Fruit fly (Drosophila melanogaster) whole organism, prepupa: Measurements from ENCODE around the gene Sfp24C1.

ENCODE experiments used
- Blimp-1 ChIP-seq: fragments of 200-800 bp; sonication (Bioruptor generic); optimal IDR thresholded peaks from 3 replicates; lab custom pipeline; 2017; ENCODE audit warnings: missing biosample characterization, missing genetic modification characterization, mild to moderate bottlenecking, moderate library complexity, missing genetic modification reagents
- CG10631 ChIP-seq: fragments of 200-800 bp; sonication (Bioruptor generic); optimal IDR thresholded peaks from 2 replicates; lab custom pipeline; 2016; ENCODE audit warnings: missing biosample characterization, missing genetic modification characterization
- CG10669 ChIP-seq: fragments of 200-800 bp; sonication (Bioruptor generic); optimal IDR thresholded peaks from 3 replicates; lab custom pipeline; 2018; ENCODE audit warnings: missing biosample characterization, mild to moderate bottlenecking, missing genetic modification characterization, moderate library complexity
- CG11294 ChIP-seq: fragments of 200-800 bp; sonication (Bioruptor generic); IDR thresholded peaks from 2 replicates; pipeline ENCODE4 v1.3.6; 2022; ENCODE audit warnings: missing biosample characterization, missing genetic modification characterization
- CG11902 ChIP-seq: fragments of 200-800 bp; sonication (Bioruptor generic); optimal IDR thresholded peaks from 3 replicates; lab custom pipeline; 2016; ENCODE audit warnings: missing biosample characterization, missing genetic modification characterization
- CG15336 ChIP-seq: fragments of 200-800 bp; sonication (Bioruptor generic); IDR thresholded peaks from 2 replicates; pipeline ENCODE4 v1.3.6; 2022; ENCODE audit warnings: missing biosample characterization, missing genetic modification characterization
- CG1621 ChIP-seq: fragments of 200-800 bp; sonication (Bioruptor generic); optimal IDR thresholded peaks from 3 replicates; lab custom pipeline; 2018; ENCODE audit warnings: missing biosample characterization, mild to moderate bottlenecking, missing genetic modification characterization
- CG16779 ChIP-seq: fragments of 200-800 bp; sonication (Bioruptor generic); optimal IDR thresholded peaks from 3 replicates; lab custom pipeline; 2017; ENCODE audit warnings: missing biosample characterization, mild to moderate bottlenecking, missing genetic modification characterization
- CG31627 ChIP-seq: fragments of 200-800 bp; sonication (Bioruptor generic); optimal IDR thresholded peaks from 3 replicates; lab custom pipeline; 2016; ENCODE audit warnings: missing biosample characterization, missing genetic modification characterization
- CG32006 ChIP-seq: fragments of 200-800 bp; sonication (Bioruptor generic); optimal IDR thresholded peaks from 3 replicates; lab custom pipeline; 2017; ENCODE audit warnings: missing biosample characterization, mild to moderate bottlenecking, missing genetic modification characterization
- CG34406 ChIP-seq: fragments of 200-800 bp; sonication (Bioruptor generic); optimal IDR thresholded peaks from 3 replicates; lab custom pipeline; 2016; ENCODE audit warnings: missing biosample characterization, missing genetic modification characterization
- CG3919 ChIP-seq: fragments of 200-800 bp; sonication (Bioruptor generic); optimal IDR thresholded peaks from 3 replicates; lab custom pipeline; 2016; ENCODE audit warnings: missing biosample characterization, missing genetic modification characterization
- CG4318 ChIP-seq: fragments of 200-800 bp; sonication (Bioruptor generic); optimal IDR thresholded peaks from 3 replicates; lab custom pipeline; 2017; ENCODE audit warnings: missing biosample characterization, mild to moderate bottlenecking, missing genetic modification characterization
- CG6163 ChIP-seq: fragments of 200-800 bp; sonication (Bioruptor generic); IDR thresholded peaks from 3 replicates; pipeline ENCODE4 v1.3.6; 2022; ENCODE audit warnings: missing biosample characterization, missing genetic modification characterization
- CG6276 ChIP-seq: fragments of 200-800 bp; sonication (Bioruptor generic); optimal IDR thresholded peaks from 2 replicates; lab custom pipeline; 2017; ENCODE audit warnings: missing biosample characterization, mild to moderate bottlenecking, missing genetic modification characterization
- CG6792 ChIP-seq: fragments of 200-800 bp; sonication (Bioruptor generic); optimal IDR thresholded peaks from 3 replicates; lab custom pipeline; 2016; ENCODE audit warnings: missing biosample characterization, missing genetic modification characterization
- CG6808 ChIP-seq: fragments of 200-800 bp; sonication (Bioruptor generic); optimal IDR thresholded peaks from 3 replicates; lab custom pipeline; 2017; ENCODE audit warnings: missing biosample characterization, missing genetic modification characterization, mild to moderate bottlenecking, moderate library complexity, missing genetic modification reagents
- CG6854 ChIP-seq: fragments of 200-800 bp; sonication (Bioruptor generic); optimal IDR thresholded peaks from 2 replicates; lab custom pipeline; 2017; ENCODE audit warnings: missing biosample characterization, mild to moderate bottlenecking, missing genetic modification characterization
- CG7368 ChIP-seq: fragments of 200-800 bp; sonication (Bioruptor generic); optimal IDR thresholded peaks from 3 replicates; lab custom pipeline; 2016; ENCODE audit warnings: missing biosample characterization, missing genetic modification characterization
- CG8119 ChIP-seq: fragments of 200-800 bp; sonication (Bioruptor generic); IDR thresholded peaks from 3 replicates; pipeline ENCODE4 v1.3.6; 2022; ENCODE audit warnings: missing biosample characterization, missing genetic modification characterization
- CG8319 ChIP-seq: fragments of 200-800 bp; sonication (Bioruptor generic); optimal IDR thresholded peaks from 3 replicates; lab custom pipeline; 2016; ENCODE audit warnings: missing biosample characterization, missing genetic modification characterization
- Eip78C ChIP-seq: fragments of 200-800 bp; sonication (Bioruptor generic); peaks from one replicate; lab custom pipeline; 2016; ENCODE audit warnings: missing biosample characterization, missing genetic modification characterization
- Eip93F ChIP-seq: fragments of 200-800 bp; sonication (Bioruptor generic); optimal IDR thresholded peaks from 2 replicates; lab custom pipeline; 2016; ENCODE audit warnings: missing biosample characterization, mild to moderate bottlenecking, missing genetic modification characterization
- Ets21C ChIP-seq: fragments of 200-800 bp; sonication (Bioruptor generic); optimal IDR thresholded peaks from 3 replicates; lab custom pipeline; 2016; ENCODE audit warnings: missing biosample characterization, missing genetic modification characterization
- Ets96B ChIP-seq: fragments of 200-800 bp; optimal IDR thresholded peaks from 2 replicates; lab custom pipeline; 2019; ENCODE audit warnings: missing biosample characterization, mild to moderate bottlenecking, missing genetic modification characterization, moderate library complexity
- Hr39 ChIP-seq: fragments of 200-800 bp; sonication (Bioruptor generic); optimal IDR thresholded peaks from 2 replicates; lab custom pipeline; 2016; ENCODE audit warnings: missing biosample characterization, missing genetic modification characterization
- Hr4 ChIP-seq: fragments of 200-800 bp; sonication (Bioruptor generic); optimal IDR thresholded peaks from 3 replicates; lab custom pipeline; 2016; ENCODE audit warnings: missing biosample characterization, missing genetic modification characterization
- Lpt ChIP-seq: fragments of 200-800 bp; sonication (Bioruptor generic); optimal IDR thresholded peaks from 3 replicates; lab custom pipeline; 2016; ENCODE audit warnings: missing biosample characterization, missing genetic modification characterization
- Met ChIP-seq: fragments of 200-800 bp; sonication (Bioruptor generic); optimal IDR thresholded peaks from 3 replicates; lab custom pipeline; 2016; ENCODE audit warnings: missing biosample characterization, missing genetic modification characterization
- Smox ChIP-seq: fragments of 200-800 bp; sonication (Bioruptor generic); optimal IDR thresholded peaks from 3 replicates; lab custom pipeline; 2016; ENCODE audit warnings: missing biosample characterization, missing genetic modification characterization
- Sox102F ChIP-seq: fragments of 200-800 bp; sonication (Bioruptor generic); optimal IDR thresholded peaks from 2 replicates; lab custom pipeline; 2016; ENCODE audit warnings: missing biosample characterization, mild to moderate bottlenecking, missing genetic modification characterization
- achi ChIP-seq: fragments of 200-800 bp; sonication (Bioruptor generic); optimal IDR thresholded peaks from 3 replicates; lab custom pipeline; 2016; ENCODE audit warnings: missing biosample characterization, missing genetic modification characterization
- acj6 ChIP-seq: fragments of 200-800 bp; sonication (Bioruptor generic); optimal IDR thresholded peaks from 3 replicates; lab custom pipeline; 2016; ENCODE audit warnings: missing biosample characterization, missing genetic modification characterization
- cyc ChIP-seq: fragments of 200-800 bp; sonication (Bioruptor generic); optimal IDR thresholded peaks from 3 replicates; lab custom pipeline; 2016; ENCODE audit warnings: missing biosample characterization, missing genetic modification characterization
- dac ChIP-seq: fragments of 200-800 bp; sonication (Bioruptor generic); optimal IDR thresholded peaks from 2 replicates; lab custom pipeline; 2017; ENCODE audit warnings: missing biosample characterization, mild to moderate bottlenecking, missing genetic modification characterization
- dsx ChIP-seq: fragments of 200-800 bp; optimal IDR thresholded peaks from 3 replicates; lab custom pipeline; 2019; ENCODE audit warnings: missing biosample characterization, mild to moderate bottlenecking, missing genetic modification characterization, moderate library complexity; ENCODE audit not compliant: poor library complexity, severe bottlenecking
- eg ChIP-seq: fragments of 200-800 bp; sonication (Bioruptor generic); IDR thresholded peaks from 3 replicates; pipeline ENCODE4 v1.3.6; 2022; ENCODE audit warnings: missing biosample characterization, missing genetic modification characterization
- esn ChIP-seq: fragments of 200-800 bp; sonication (Bioruptor generic); optimal IDR thresholded peaks from 2 replicates; lab custom pipeline; 2016; ENCODE audit warnings: missing biosample characterization, mild to moderate bottlenecking, missing genetic modification characterization, moderate library complexity
- fd59A ChIP-seq: fragments of 200-800 bp; sonication (Bioruptor generic); optimal IDR thresholded peaks from 2 replicates; lab custom pipeline; 2017; ENCODE audit warnings: missing biosample characterization, mild to moderate bottlenecking, missing genetic modification characterization, missing genetic modification reagents
- pdm3 ChIP-seq: fragments of 200-800 bp; sonication (Bioruptor generic); optimal IDR thresholded peaks from 3 replicates; lab custom pipeline; 2016; ENCODE audit warnings: missing biosample characterization, missing genetic modification characterization
- salr ChIP-seq, 2 experiments: fragments of 200-800 bp; sonication (Bioruptor generic); optimal IDR thresholded peaks; 3 replicates each; lab custom pipeline; 2016 to 2018; ENCODE audit warnings: missing biosample characterization in 2 of 2, missing genetic modification characterization in 2 of 2, mild to moderate bottlenecking in 1 of 2
- spab ChIP-seq: fragments of 200-800 bp; sonication (Bioruptor generic); optimal IDR thresholded peaks from 2 replicates; lab custom pipeline; 2017; ENCODE audit warnings: missing biosample characterization, mild to moderate bottlenecking, missing genetic modification characterization, missing genetic modification reagents
- svp ChIP-seq: fragments of 200-800 bp; sonication (Bioruptor generic); peaks from one replicate; lab custom pipeline; 2016; ENCODE audit warnings: missing biosample characterization, missing genetic modification characterization
- topi ChIP-seq: fragments of 200-800 bp; sonication (Bioruptor generic); optimal IDR thresholded peaks from 3 replicates; lab custom pipeline; 2016; ENCODE audit warnings: missing biosample characterization, missing genetic modification characterization
- vri ChIP-seq: fragments of 200-800 bp; sonication (Bioruptor generic); optimal IDR thresholded peaks from 3 replicates; lab custom pipeline; 2016; ENCODE audit warnings: missing biosample characterization, mild to moderate bottlenecking, missing genetic modification characterization

Sfp24C1 gene

DNA sequence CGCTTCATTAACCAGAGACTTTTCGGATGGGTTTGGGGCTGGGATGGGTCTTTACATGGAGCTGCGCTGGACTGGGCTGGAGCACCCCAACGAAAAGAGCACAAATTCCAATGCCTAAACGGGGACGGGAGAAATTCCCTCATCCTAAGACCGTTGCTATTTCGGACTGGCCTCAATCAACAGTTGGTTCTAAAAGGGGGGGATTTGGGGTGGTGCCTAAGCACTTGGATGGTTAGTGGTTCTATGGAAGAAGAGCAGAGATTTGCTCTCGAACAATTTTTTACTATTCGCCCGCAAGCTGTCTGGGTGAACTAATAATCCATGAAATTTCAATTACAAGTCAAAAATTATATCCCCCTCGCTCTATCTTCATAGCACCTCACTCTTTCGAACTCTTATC, 29.2 kb downstream of the Sfp24C1 start:
- TF ChIP-seq Blimp-1 (GFP tag; lab: Kevin White, UChicago) = no peak

DNA sequence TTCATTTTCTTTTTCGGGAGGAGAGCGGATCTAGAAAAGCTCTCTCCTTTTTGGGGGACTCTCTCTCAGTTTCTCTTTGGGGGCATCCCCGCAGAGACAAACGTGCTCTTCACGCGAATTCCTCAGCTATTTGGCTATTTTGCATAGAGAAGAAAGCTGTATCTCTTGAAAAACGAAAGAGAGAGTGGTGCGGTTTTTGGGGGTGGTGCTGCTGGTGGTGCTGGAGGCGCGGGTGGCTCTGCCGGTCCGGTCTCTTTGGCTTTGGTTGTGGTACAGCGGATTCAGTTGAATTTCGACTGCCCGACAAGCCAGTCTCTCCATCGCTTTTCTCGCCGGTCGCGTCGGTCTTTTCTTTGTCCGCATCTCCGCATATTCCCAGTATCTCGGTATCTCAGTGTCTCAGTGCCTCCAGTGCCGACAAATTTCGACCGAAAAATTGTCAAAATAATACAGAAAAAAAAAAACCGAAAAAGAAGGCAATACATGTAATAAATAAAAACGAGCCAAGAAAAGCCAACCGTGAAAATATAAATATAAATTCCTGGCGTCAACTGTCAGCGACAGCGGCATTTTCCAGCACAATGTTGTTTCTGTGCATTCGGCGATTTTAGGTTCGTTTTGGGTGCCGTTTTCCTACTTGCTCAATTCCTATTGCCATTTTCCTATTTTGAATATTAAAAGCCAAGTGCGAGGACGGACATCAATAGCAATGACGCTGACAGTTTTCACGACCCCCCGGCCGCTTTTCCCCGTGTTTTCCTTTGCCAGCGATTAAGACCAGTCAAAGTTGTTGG, 29.9 kb downstream of the Sfp24C1 start, which contains the start of gene CG10019:
Gene CG10019, plus strand, starts transcription at position 285 of the 794 bp plus-strand sequence.
- TF ChIP-seq dac (GFP tag; lab: Kevin White, UChicago) (no peak), dsx (no peak), spab (GFP tag; lab: Kevin White, UChicago) (no peak), Ets21C (GFP tag; lab: Kevin White, UChicago) (no peak), acj6 (no peak), CG15336 (GFP tag; lab: Robert Waterston, UW) (peak; percentile 31; the same call in 1 of the 2 replicates), esn (no peak), CG10669 (GFP tag; lab: Kevin White, UChicago) (no peak), Lpt (GFP tag; lab: Kevin White, UChicago) (no peak), topi (GFP tag; lab: Kevin White, UChicago) (no peak), CG31627 (GFP tag; lab: Kevin White, UChicago) (no peak), CG3919 (GFP tag; lab: Kevin White, UChicago) (no peak), CG10631 (GFP tag; lab: Kevin White, UChicago) (no peak), Eip93F (no peak), vri (GFP tag; lab: Kevin White, UChicago) (no peak), CG6163 (no peak), CG16779 (tag; lab: Kevin White, UChicago) (peak; percentile 25), CG7368 (GFP tag; lab: Kevin White, UChicago) (no peak), CG6854 (GFP tag; lab: Kevin White, UChicago) (no peak), CG6276 (GFP tag; lab: Kevin White, UChicago) (peak; percentile 44), Met (no peak), fd59A (no peak), CG34406 (no peak), Smox (GFP tag; lab: Kevin White, UChicago) (no peak), CG8119 (0 out of 3 replicates have a peak, but pooled peaks have one; percentile 27), svp (GFP tag; lab: Kevin White, UChicago) (no peak), salr (GFP tag; optimal IDR thresholded peaks at IDR 0.05; lab: Kevin White, UChicago) (no peak), CG4318 (no peak), Ets96B (tag; lab: Kevin White, UChicago) (no peak), CG8319 (GFP tag; lab: Kevin White, UChicago) (no peak), CG6808 (GFP tag; lab: Kevin White, UChicago) (no peak), CG11294 (GFP tag; lab: Robert Waterston, UW) (no peak), Sox102F (GFP tag; lab: Kevin White, UChicago) (no peak), Hr39 (GFP tag; lab: Kevin White, UChicago) (no peak), achi (GFP tag; lab: Kevin White, UChicago) (no peak), eg (GFP tag; lab: Robert Waterston, UW) (peak; percentile 56; the same call in 1 of the 3 replicates), cyc (GFP tag; lab: Kevin White, UChicago) (no peak)

DNA sequence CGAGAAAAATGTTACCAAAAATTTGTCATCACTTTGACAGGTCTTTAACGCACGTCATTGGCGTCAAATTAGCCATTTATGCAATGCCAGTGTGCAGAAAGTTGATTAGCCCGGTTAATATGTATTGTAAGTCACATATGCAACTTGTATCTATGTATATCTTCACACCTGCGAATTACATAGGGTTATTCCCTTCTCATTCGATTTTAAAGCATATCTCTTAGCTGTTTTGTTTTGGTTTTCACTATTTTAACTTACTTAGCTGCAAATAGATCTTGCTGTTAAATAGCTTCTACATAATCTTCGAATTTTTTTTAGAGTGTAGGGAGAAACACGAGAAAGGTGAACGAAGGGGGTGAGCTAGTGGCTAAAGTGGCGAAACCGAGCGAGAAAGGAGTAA, 30.6 kb downstream of the Sfp24C1 start:
- TF ChIP-seq CG3919 (GFP tag; lab: Kevin White, UChicago) (peak; percentile 13), CG10631 (GFP tag; lab: Kevin White, UChicago) (peak; percentile 1), CG4318 (peak; percentile 74), CG11294 (GFP tag; lab: Robert Waterston, UW) (no peak), Eip78C (GFP tag; lab: Kevin White, UChicago) (peak; percentile 48), salr (GFP tag; optimal IDR thresholded peaks at IDR 0.05; lab: Kevin White, UChicago) (peak in 1 of 2 experiments; percentile 42), eg (GFP tag; lab: Robert Waterston, UW) (0 out of 3 replicates have a peak, but pooled peaks have one; percentile 43), CG11902 (GFP tag; lab: Kevin White, UChicago) (no peak), Lpt (GFP tag; lab: Kevin White, UChicago) (peak; percentile 44), vri (GFP tag; lab: Kevin White, UChicago) (no peak), Hr4 (GFP tag; lab: Kevin White, UChicago) (peak; percentile 85), CG6792 (GFP tag; lab: Kevin White, UChicago) (no peak), CG32006 (peak; percentile 90), CG6276 (GFP tag; lab: Kevin White, UChicago) (peak; percentile 74), CG1621 (tag; lab: Kevin White, UChicago) (no peak), pdm3 (peak; percentile 0), CG8119 (peak; percentile 71), CG15336 (GFP tag; lab: Robert Waterston, UW) (peak; percentile 62), dac (GFP tag; lab: Kevin White, UChicago) (peak; percentile 74)
- TF ChIP-seq, all 60 proteins: peak for 14
